Fruit fly (Drosophila melanogaster) whole organism, prepupa: ENCODE measurements around the gene CG10096.

Source experiments
- Blimp-1 ChIP-seq: fragments of 200-800 bp; sonication (Bioruptor generic); optimal IDR thresholded peaks from 3 replicates; lab custom pipeline; 2017; ENCODE audit warnings: missing biosample characterization, missing genetic modification characterization, mild to moderate bottlenecking, moderate library complexity, missing genetic modification reagents
- CG10631 ChIP-seq: fragments of 200-800 bp; sonication (Bioruptor generic); optimal IDR thresholded peaks from 2 replicates; lab custom pipeline; 2016; ENCODE audit warnings: missing biosample characterization, missing genetic modification characterization
- CG10669 ChIP-seq: fragments of 200-800 bp; sonication (Bioruptor generic); optimal IDR thresholded peaks from 3 replicates; lab custom pipeline; 2018; ENCODE audit warnings: missing biosample characterization, mild to moderate bottlenecking, missing genetic modification characterization, moderate library complexity
- CG11762 ChIP-seq: fragments of 200-800 bp; sonication (Bioruptor generic); optimal IDR thresholded peaks from 3 replicates; lab custom pipeline; 2016; ENCODE audit warnings: missing biosample characterization, missing genetic modification characterization; ENCODE audit not compliant: insufficient read depth
- CG11902 ChIP-seq: fragments of 200-800 bp; sonication (Bioruptor generic); optimal IDR thresholded peaks from 3 replicates; lab custom pipeline; 2016; ENCODE audit warnings: missing biosample characterization, missing genetic modification characterization
- CG15336 ChIP-seq: fragments of 200-800 bp; sonication (Bioruptor generic); IDR thresholded peaks from 2 replicates; pipeline ENCODE4 v1.3.6; 2022; ENCODE audit warnings: missing biosample characterization, missing genetic modification characterization
- CG1621 ChIP-seq: fragments of 200-800 bp; sonication (Bioruptor generic); optimal IDR thresholded peaks from 3 replicates; lab custom pipeline; 2018; ENCODE audit warnings: missing biosample characterization, mild to moderate bottlenecking, missing genetic modification characterization
- CG16779 ChIP-seq: fragments of 200-800 bp; sonication (Bioruptor generic); optimal IDR thresholded peaks from 3 replicates; lab custom pipeline; 2017; ENCODE audit warnings: missing biosample characterization, mild to moderate bottlenecking, missing genetic modification characterization
- CG3032 ChIP-seq: fragments of 200-800 bp; optimal IDR thresholded peaks from 2 replicates; lab custom pipeline; 2019; ENCODE audit warnings: missing biosample characterization, mild to moderate bottlenecking, missing genetic modification characterization, moderate library complexity
- CG31627 ChIP-seq: fragments of 200-800 bp; sonication (Bioruptor generic); optimal IDR thresholded peaks from 3 replicates; lab custom pipeline; 2016; ENCODE audit warnings: missing biosample characterization, missing genetic modification characterization
- CG32006 ChIP-seq: fragments of 200-800 bp; sonication (Bioruptor generic); optimal IDR thresholded peaks from 3 replicates; lab custom pipeline; 2017; ENCODE audit warnings: missing biosample characterization, mild to moderate bottlenecking, missing genetic modification characterization
- CG3919 ChIP-seq: fragments of 200-800 bp; sonication (Bioruptor generic); optimal IDR thresholded peaks from 3 replicates; lab custom pipeline; 2016; ENCODE audit warnings: missing biosample characterization, missing genetic modification characterization
- CG4318 ChIP-seq: fragments of 200-800 bp; sonication (Bioruptor generic); optimal IDR thresholded peaks from 3 replicates; lab custom pipeline; 2017; ENCODE audit warnings: missing biosample characterization, mild to moderate bottlenecking, missing genetic modification characterization
- CG6163 ChIP-seq: fragments of 200-800 bp; sonication (Bioruptor generic); IDR thresholded peaks from 3 replicates; pipeline ENCODE4 v1.3.6; 2022; ENCODE audit warnings: missing biosample characterization, missing genetic modification characterization
- CG6276 ChIP-seq: fragments of 200-800 bp; sonication (Bioruptor generic); optimal IDR thresholded peaks from 2 replicates; lab custom pipeline; 2017; ENCODE audit warnings: missing biosample characterization, mild to moderate bottlenecking, missing genetic modification characterization
- CG6792 ChIP-seq: fragments of 200-800 bp; sonication (Bioruptor generic); optimal IDR thresholded peaks from 3 replicates; lab custom pipeline; 2016; ENCODE audit warnings: missing biosample characterization, missing genetic modification characterization
- CG6808 ChIP-seq: fragments of 200-800 bp; sonication (Bioruptor generic); optimal IDR thresholded peaks from 3 replicates; lab custom pipeline; 2017; ENCODE audit warnings: missing biosample characterization, missing genetic modification characterization, mild to moderate bottlenecking, moderate library complexity, missing genetic modification reagents
- CG6854 ChIP-seq: fragments of 200-800 bp; sonication (Bioruptor generic); optimal IDR thresholded peaks from 2 replicates; lab custom pipeline; 2017; ENCODE audit warnings: missing biosample characterization, mild to moderate bottlenecking, missing genetic modification characterization
- CG8119 ChIP-seq: fragments of 200-800 bp; sonication (Bioruptor generic); IDR thresholded peaks from 3 replicates; pipeline ENCODE4 v1.3.6; 2022; ENCODE audit warnings: missing biosample characterization, missing genetic modification characterization
- CG8319 ChIP-seq: fragments of 200-800 bp; sonication (Bioruptor generic); optimal IDR thresholded peaks from 3 replicates; lab custom pipeline; 2016; ENCODE audit warnings: missing biosample characterization, missing genetic modification characterization
- CG8632 ChIP-seq: fragments of 200-800 bp; sonication (Bioruptor generic); optimal IDR thresholded peaks from 3 replicates; lab custom pipeline; 2016; ENCODE audit warnings: missing biosample characterization, missing genetic modification characterization
- CG9139 ChIP-seq: fragments of 200-800 bp; sonication (Bioruptor generic); optimal IDR thresholded peaks from 3 replicates; lab custom pipeline; 2017; ENCODE audit warnings: missing biosample characterization, mild to moderate bottlenecking, missing genetic modification characterization
- Eip75B ChIP-seq: fragments of 200-800 bp; sonication (Bioruptor generic); optimal IDR thresholded peaks from 3 replicates; lab custom pipeline; 2016; ENCODE audit warnings: missing biosample characterization, missing genetic modification characterization
- Eip78C ChIP-seq: fragments of 200-800 bp; sonication (Bioruptor generic); peaks from one replicate; lab custom pipeline; 2016; ENCODE audit warnings: missing biosample characterization, missing genetic modification characterization
- Eip93F ChIP-seq: fragments of 200-800 bp; sonication (Bioruptor generic); optimal IDR thresholded peaks from 2 replicates; lab custom pipeline; 2016; ENCODE audit warnings: missing biosample characterization, mild to moderate bottlenecking, missing genetic modification characterization
- Ets21C ChIP-seq: fragments of 200-800 bp; sonication (Bioruptor generic); optimal IDR thresholded peaks from 3 replicates; lab custom pipeline; 2016; ENCODE audit warnings: missing biosample characterization, missing genetic modification characterization
- Gug ChIP-seq: fragments of 200-800 bp; sonication (Bioruptor generic); IDR thresholded peaks from 2 replicates; pipeline ENCODE4 v1.3.6; 2022; ENCODE audit warnings: missing biosample characterization, missing genetic modification characterization
- Hr39 ChIP-seq: fragments of 200-800 bp; sonication (Bioruptor generic); optimal IDR thresholded peaks from 2 replicates; lab custom pipeline; 2016; ENCODE audit warnings: missing biosample characterization, missing genetic modification characterization
- Hr4 ChIP-seq: fragments of 200-800 bp; sonication (Bioruptor generic); optimal IDR thresholded peaks from 3 replicates; lab custom pipeline; 2016; ENCODE audit warnings: missing biosample characterization, missing genetic modification characterization
- Lpt ChIP-seq: fragments of 200-800 bp; sonication (Bioruptor generic); optimal IDR thresholded peaks from 3 replicates; lab custom pipeline; 2016; ENCODE audit warnings: missing biosample characterization, missing genetic modification characterization
- Met ChIP-seq: fragments of 200-800 bp; sonication (Bioruptor generic); optimal IDR thresholded peaks from 3 replicates; lab custom pipeline; 2016; ENCODE audit warnings: missing biosample characterization, missing genetic modification characterization
- OdsH ChIP-seq: fragments of 200-800 bp; sonication (Bioruptor generic); optimal IDR thresholded peaks from 3 replicates; lab custom pipeline; 2016; ENCODE audit warnings: missing biosample characterization, missing genetic modification characterization
- Smox ChIP-seq: fragments of 200-800 bp; sonication (Bioruptor generic); optimal IDR thresholded peaks from 3 replicates; lab custom pipeline; 2016; ENCODE audit warnings: missing biosample characterization, missing genetic modification characterization
- Sox102F ChIP-seq: fragments of 200-800 bp; sonication (Bioruptor generic); optimal IDR thresholded peaks from 2 replicates; lab custom pipeline; 2016; ENCODE audit warnings: missing biosample characterization, mild to moderate bottlenecking, missing genetic modification characterization
- Sox14 ChIP-seq: fragments of 200-800 bp; sonication (Bioruptor generic); optimal IDR thresholded peaks from 3 replicates; lab custom pipeline; 2016; ENCODE audit warnings: missing biosample characterization, missing genetic modification characterization
- Sox15 ChIP-seq: fragments of 200-800 bp; sonication (Bioruptor generic); optimal IDR thresholded peaks from 3 replicates; lab custom pipeline; 2016; ENCODE audit warnings: missing biosample characterization, missing genetic modification characterization
- cyc ChIP-seq: fragments of 200-800 bp; sonication (Bioruptor generic); optimal IDR thresholded peaks from 3 replicates; lab custom pipeline; 2016; ENCODE audit warnings: missing biosample characterization, missing genetic modification characterization
- dac ChIP-seq: fragments of 200-800 bp; sonication (Bioruptor generic); optimal IDR thresholded peaks from 2 replicates; lab custom pipeline; 2017; ENCODE audit warnings: missing biosample characterization, mild to moderate bottlenecking, missing genetic modification characterization
- dsx ChIP-seq: fragments of 200-800 bp; optimal IDR thresholded peaks from 3 replicates; lab custom pipeline; 2019; ENCODE audit warnings: missing biosample characterization, mild to moderate bottlenecking, missing genetic modification characterization, moderate library complexity; ENCODE audit not compliant: poor library complexity, severe bottlenecking
- esn ChIP-seq: fragments of 200-800 bp; sonication (Bioruptor generic); optimal IDR thresholded peaks from 2 replicates; lab custom pipeline; 2016; ENCODE audit warnings: missing biosample characterization, mild to moderate bottlenecking, missing genetic modification characterization, moderate library complexity
- fd59A ChIP-seq: fragments of 200-800 bp; sonication (Bioruptor generic); optimal IDR thresholded peaks from 2 replicates; lab custom pipeline; 2017; ENCODE audit warnings: missing biosample characterization, mild to moderate bottlenecking, missing genetic modification characterization, missing genetic modification reagents
- fd85E ChIP-seq: fragments of 200-800 bp; sonication (Bioruptor generic); optimal IDR thresholded peaks from 3 replicates; lab custom pipeline; 2016; ENCODE audit warnings: missing biosample characterization, missing genetic modification characterization
- fkh ChIP-seq: fragments of 200-800 bp; sonication (Bioruptor generic); optimal IDR thresholded peaks from 3 replicates; lab custom pipeline; 2017; ENCODE audit warnings: missing biosample characterization, mild to moderate bottlenecking, missing genetic modification characterization, moderate library complexity
- lz ChIP-seq: fragments of 200-800 bp; sonication (Bioruptor generic); optimal IDR thresholded peaks from 3 replicates; lab custom pipeline; 2016; ENCODE audit warnings: missing biosample characterization, missing genetic modification characterization
- net ChIP-seq: fragments of 200-800 bp; sonication (Bioruptor generic); optimal IDR thresholded peaks from 3 replicates; lab custom pipeline; 2016; ENCODE audit warnings: missing biosample characterization, missing genetic modification characterization
- pdm3 ChIP-seq: fragments of 200-800 bp; sonication (Bioruptor generic); optimal IDR thresholded peaks from 3 replicates; lab custom pipeline; 2016; ENCODE audit warnings: missing biosample characterization, missing genetic modification characterization
- salr ChIP-seq, 2 experiments: fragments of 200-800 bp; sonication (Bioruptor generic); optimal IDR thresholded peaks; 3 replicates each; lab custom pipeline; 2016 to 2018; ENCODE audit warnings: missing biosample characterization in 2 of 2, missing genetic modification characterization in 2 of 2, mild to moderate bottlenecking in 1 of 2
- spab ChIP-seq: fragments of 200-800 bp; sonication (Bioruptor generic); optimal IDR thresholded peaks from 2 replicates; lab custom pipeline; 2017; ENCODE audit warnings: missing biosample characterization, mild to moderate bottlenecking, missing genetic modification characterization, missing genetic modification reagents
- svp ChIP-seq: fragments of 200-800 bp; sonication (Bioruptor generic); peaks from one replicate; lab custom pipeline; 2016; ENCODE audit warnings: missing biosample characterization, missing genetic modification characterization
- vri ChIP-seq: fragments of 200-800 bp; sonication (Bioruptor generic); optimal IDR thresholded peaks from 3 replicates; lab custom pipeline; 2016; ENCODE audit warnings: missing biosample characterization, mild to moderate bottlenecking, missing genetic modification characterization

The CG10096 gene

dm6 chr3R:12382563-12382962 lies 13.2 kb downstream of the CG10096 start, which contains the start of gene CG10035:
CG10035 (minus strand) TSS chr3R:12382691.
- no peak for TF ChIP-seq esn (GFP tag; lab: Kevin White, UChicago)
- no peak for TF ChIP-seq CG6276 (GFP tag; lab: Kevin White, UChicago)
- no peak for TF ChIP-seq Hr4 (GFP tag; lab: Kevin White, UChicago)

- TF ChIP-seq CG9139 (GFP tag; lab: Kevin White, UChicago): no peak
- TF ChIP-seq CG8632 (GFP tag; lab: Kevin White, UChicago): no peak
- no peak for TF ChIP-seq Hr39
- TF ChIP-seq Lpt: peak; percentile 45
- TF ChIP-seq vri (GFP tag; lab: Kevin White, UChicago): no peak
- TF ChIP-seq CG4318 (GFP tag; lab: Kevin White, UChicago): peak; percentile 54
- TF ChIP-seq CG6163 (GFP tag; lab: Robert Waterston, UW): peak; percentile 77
- TF ChIP-seq CG3919: no peak
- no peak for TF ChIP-seq salr (GFP tag; optimal IDR thresholded peaks at IDR 0.05; lab: Kevin White, UChicago)
- TF ChIP-seq CG8119 (GFP tag; lab: Robert Waterston, UW): peak; percentile 66
- TF ChIP-seq Sox14 (GFP tag; lab: Kevin White, UChicago): peak; percentile 0
- TF ChIP-seq CG16779 (tag; lab: Kevin White, UChicago): no peak
- TF ChIP-seq CG10669: no peak
- no peak for TF ChIP-seq CG31627
- TF ChIP-seq fkh (GFP tag; lab: Kevin White, UChicago): no peak
- TF ChIP-seq CG11762 (GFP tag; lab: Kevin White, UChicago): no peak
- TF ChIP-seq dsx (GFP tag; lab: Kevin White, UChicago): no peak
- no peak for TF ChIP-seq cyc (GFP tag; lab: Kevin White, UChicago)
- TF ChIP-seq spab (GFP tag; lab: Kevin White, UChicago): no peak
- no peak for TF ChIP-seq CG3032 (tag; lab: Kevin White, UChicago)
- no peak for TF ChIP-seq CG8319
- TF ChIP-seq CG10631 (GFP tag; lab: Kevin White, UChicago): no peak
- 0 out of 2 replicates have a peak, but pooled peaks have one; percentile 38 for TF ChIP-seq Gug
- TF ChIP-seq CG6276 (GFP tag; lab: Kevin White, UChicago): peak; percentile 44
- TF ChIP-seq Sox15 (GFP tag; lab: Kevin White, UChicago): no peak
- TF ChIP-seq dac (GFP tag; lab: Kevin White, UChicago): peak; percentile 23
- TF ChIP-seq fd85E: no peak
- TF ChIP-seq svp (GFP tag; lab: Kevin White, UChicago): peak; percentile 70
- TF ChIP-seq CG6808 (GFP tag; lab: Kevin White, UChicago): no peak
- no peak for TF ChIP-seq CG11902
- TF ChIP-seq Ets21C: no peak
- TF ChIP-seq Eip75B (GFP tag; lab: Kevin White, UChicago): no peak
- TF ChIP-seq Blimp-1 (GFP tag; lab: Kevin White, UChicago): no peak
- peak; percentile 78 for TF ChIP-seq CG32006
- TF ChIP-seq CG6792 (GFP tag; lab: Kevin White, UChicago): no peak
- peak; percentile 74 for TF ChIP-seq CG15336 (GFP tag; lab: Robert Waterston, UW)
- TF ChIP-seq OdsH (GFP tag; lab: Kevin White, UChicago): no peak
- no peak for TF ChIP-seq fd59A (GFP tag; lab: Kevin White, UChicago)
- peak; percentile 60 for TF ChIP-seq Eip78C (GFP tag; lab: Kevin White, UChicago)
- peak; percentile 3 for TF ChIP-seq net (GFP tag; lab: Kevin White, UChicago)
- TF ChIP-seq Smox (GFP tag; lab: Kevin White, UChicago): no peak
- TF ChIP-seq Eip93F (GFP tag; lab: Kevin White, UChicago): no peak
- TF ChIP-seq CG1621 (tag; lab: Kevin White, UChicago): no peak
- TF ChIP-seq Met (GFP tag; lab: Kevin White, UChicago): no peak
- no peak for TF ChIP-seq CG6854 (GFP tag; lab: Kevin White, UChicago)
- no peak for TF ChIP-seq Sox102F
- peak; percentile 34 for TF ChIP-seq pdm3 (GFP tag; lab: Kevin White, UChicago)
- no peak for TF ChIP-seq lz (GFP tag; lab: Kevin White, UChicago)
These were observed 14.6 kb downstream of the CG10096 start for dm6 chr3R:12381130-12381700.
